Fruit fly (Drosophila melanogaster) whole organism, embryonic: ENCODE results near the gene Slimp.
A peak's percentile ranks its signal among the peaks of the same experiment; 100 is the strongest.

Experiments used
- Ada2b ChIP-seq: fragments of 200-800 bp; sonication (Bioruptor generic); IDR thresholded peaks from 2 replicates; pipeline ENCODE4 v1.3.6; 2022; ENCODE audit warnings: missing biosample characterization, missing genetic modification characterization
- Adf1 ChIP-seq: fragments of 200-800 bp; sonication (Bioruptor generic); IDR thresholded peaks from 2 replicates; pipeline ENCODE4 v1.3.6; 2022; ENCODE audit warnings: missing biosample characterization, missing genetic modification characterization
- Blimp-1 ChIP-seq: fragments of 200-800 bp; sonication (Bioruptor generic); optimal IDR thresholded peaks from 3 replicates; lab custom pipeline; 2018; ENCODE audit warnings: missing biosample characterization, missing genetic modification characterization, mild to moderate bottlenecking, moderate library complexity, missing genetic modification reagents
- CG1024 ChIP-seq: fragments of 200-800 bp; sonication (Bioruptor generic); IDR thresholded peaks from 2 replicates; pipeline ENCODE4 v1.3.6; 2022; ENCODE audit warnings: missing biosample characterization, missing genetic modification characterization
- CG10565 ChIP-seq: fragments of 200-800 bp; sonication (Bioruptor generic); optimal IDR thresholded peaks from 3 replicates; lab custom pipeline; 2016; ENCODE audit warnings: missing biosample characterization, mild to moderate bottlenecking, missing genetic modification characterization
- CG10654 ChIP-seq: fragments of 200-800 bp; sonication (Bioruptor generic); optimal IDR thresholded peaks from 2 replicates; lab custom pipeline; 2016; ENCODE audit warnings: missing biosample characterization, missing genetic modification characterization
- CG11093 ChIP-seq: fragments of 200-800 bp; sonication (Bioruptor generic); IDR thresholded peaks from 3 replicates; pipeline ENCODE4 v1.3.6; 2022; ENCODE audit warnings: missing biosample characterization, missing genetic modification characterization
- CG11560 ChIP-seq: fragments of 200-800 bp; sonication (Bioruptor generic); IDR thresholded peaks from 3 replicates; pipeline ENCODE4 v1.3.6; 2022; ENCODE audit warnings: missing biosample characterization, missing genetic modification characterization
- CG12104 ChIP-seq: fragments of 200-800 bp; sonication (Bioruptor generic); optimal IDR thresholded peaks from 3 replicates; lab custom pipeline; 2016; ENCODE audit warnings: missing biosample characterization, missing genetic modification characterization
- CG13894 ChIP-seq: fragments of 200-800 bp; sonication (Bioruptor generic); optimal IDR thresholded peaks from 3 replicates; lab custom pipeline; 2018; ENCODE audit warnings: missing biosample characterization, mild to moderate bottlenecking, missing genetic modification characterization, moderate library complexity
- CG14965 ChIP-seq: fragments of 200-800 bp; sonication (Bioruptor generic); optimal IDR thresholded peaks from 2 replicates; lab custom pipeline; 2016; ENCODE audit warnings: missing biosample characterization, missing genetic modification characterization, borderline replicate concordance
- CG16863 ChIP-seq: fragments of 200-800 bp; sonication (Bioruptor generic); optimal IDR thresholded peaks from 3 replicates; lab custom pipeline; 2016; ENCODE audit warnings: missing biosample characterization, missing genetic modification characterization
- CG18599 ChIP-seq: fragments of 200-800 bp; sonication (Bioruptor generic); optimal IDR thresholded peaks from 3 replicates; lab custom pipeline; 2017; ENCODE audit warnings: missing biosample characterization, missing genetic modification characterization, mild to moderate bottlenecking, moderate library complexity, missing genetic modification reagents
- CG2202 ChIP-seq: fragments of 200-800 bp; sonication (Bioruptor generic); optimal IDR thresholded peaks from 2 replicates; lab custom pipeline; 2018; ENCODE audit warnings: missing biosample characterization, mild to moderate bottlenecking, missing genetic modification characterization
- CG2678 ChIP-seq: fragments of 200-800 bp; sonication (Bioruptor generic); optimal IDR thresholded peaks from 3 replicates; lab custom pipeline; 2019; ENCODE audit warnings: missing biosample characterization, mild to moderate bottlenecking, missing genetic modification characterization, moderate library complexity
- CG4328 ChIP-seq: fragments of 200-800 bp; sonication (Bioruptor generic); optimal IDR thresholded peaks from 3 replicates; lab custom pipeline; 2017; ENCODE audit warnings: missing biosample characterization, missing genetic modification reagents, missing genetic modification characterization
- CG4730 ChIP-seq: fragments of 200-800 bp; sonication (Bioruptor generic); IDR thresholded peaks from 2 replicates; pipeline ENCODE4 v1.3.6; 2022; ENCODE audit warnings: missing biosample characterization, missing genetic modification characterization
- CG5180 ChIP-seq: fragments of 200-800 bp; sonication (Bioruptor generic); optimal IDR thresholded peaks from 3 replicates; lab custom pipeline; 2017; ENCODE audit warnings: missing biosample characterization, missing genetic modification characterization, mild to moderate bottlenecking, moderate library complexity, missing genetic modification reagents
- CG7372 ChIP-seq: fragments of 200-800 bp; sonication (Bioruptor generic); IDR thresholded peaks from 2 replicates; pipeline ENCODE4 v1.3.6; 2022; ENCODE audit warnings: missing biosample characterization, missing genetic modification characterization
- CG7745 ChIP-seq: fragments of 200-800 bp; sonication (Bioruptor generic); optimal IDR thresholded peaks from 2 replicates; lab custom pipeline; 2018; ENCODE audit warnings: missing biosample characterization, mild to moderate bottlenecking, missing genetic modification characterization, moderate library complexity
- CG9932 ChIP-seq: fragments of 200-800 bp; sonication (Bioruptor generic); IDR thresholded peaks from 2 replicates; pipeline ENCODE4 v1.3.6; 2022; ENCODE audit warnings: missing biosample characterization, missing genetic modification characterization
- Hr51 ChIP-seq, 2 experiments: fragments of 200-800 bp; sonication (Bioruptor generic); optimal IDR thresholded peaks; 2 replicates in 1 of 2; 3 replicates in 1 of 2; lab custom pipeline; 2016 to 2018; ENCODE audit warnings: missing biosample characterization in 2 of 2, missing genetic modification characterization in 2 of 2, mild to moderate bottlenecking in 1 of 2, moderate library complexity in 1 of 2
- Jarid2 ChIP-seq: fragments of 200-800 bp; sonication (Bioruptor generic); optimal IDR thresholded peaks from 3 replicates; lab custom pipeline; 2017; ENCODE audit warnings: mild to moderate bottlenecking, missing biosample characterization, missing genetic modification reagents, missing genetic modification characterization
- Med ChIP-seq: fragments of 200-800 bp; sonication (Bioruptor generic); peaks from one replicate; lab custom pipeline; 2016; ENCODE audit warnings: missing biosample characterization, missing genetic modification characterization, mild to moderate bottlenecking, inconsistent platforms, moderate library complexity
- Myb ChIP-seq: fragments of 200-800 bp; sonication (Bioruptor generic); optimal IDR thresholded peaks from 2 replicates; lab custom pipeline; 2016; ENCODE audit warnings: missing biosample characterization, missing genetic modification characterization
- NFAT ChIP-seq: fragments of 200-800 bp; sonication (Bioruptor generic); IDR thresholded peaks from 2 replicates; pipeline ENCODE4 v1.3.6; 2022; ENCODE audit warnings: missing biosample characterization, missing genetic modification characterization
- Nf-YB ChIP-seq: fragments of 200-800 bp; sonication (Bioruptor generic); optimal IDR thresholded peaks from 3 replicates; lab custom pipeline; 2019; ENCODE audit warnings: missing biosample characterization, mild to moderate bottlenecking, missing genetic modification characterization, moderate library complexity
- Poxn ChIP-seq: fragments of 200-800 bp; sonication (Bioruptor generic); IDR thresholded peaks from 2 replicates; pipeline ENCODE4 v1.3.6; 2022; ENCODE audit warnings: missing biosample characterization, missing genetic modification characterization
- Ravus ChIP-seq: fragments of 200-800 bp; sonication (Bioruptor generic); IDR thresholded peaks from 2 replicates; pipeline ENCODE4 v1.3.6; 2022; ENCODE audit warnings: missing biosample characterization, missing genetic modification characterization
- Tbp ChIP-seq: fragments of >200 bp; optimal IDR thresholded peaks from 2 replicates; lab custom pipeline; 2018; ENCODE audit warnings: missing biosample characterization, missing genetic modification characterization
- Vsx1 ChIP-seq: fragments of 200-800 bp; sonication (Bioruptor generic); optimal IDR thresholded peaks from 2 replicates; lab custom pipeline; 2017; ENCODE audit warnings: missing biosample characterization, mild to moderate bottlenecking, missing genetic modification characterization, missing genetic modification reagents
- az2 ChIP-seq: fragments of 200-800 bp; sonication (Bioruptor generic); optimal IDR thresholded peaks from 3 replicates; lab custom pipeline; 2016; ENCODE audit warnings: missing biosample characterization, missing genetic modification characterization
- bigmax ChIP-seq: fragments of 200-800 bp; sonication (Bioruptor generic); optimal IDR thresholded peaks from 2 replicates; lab custom pipeline; 2018; ENCODE audit warnings: missing biosample characterization, mild to moderate bottlenecking, missing genetic modification characterization
- cwo ChIP-seq: fragments of 200-800 bp; sonication (Bioruptor generic); optimal IDR thresholded peaks from 3 replicates; lab custom pipeline; 2017; ENCODE audit warnings: missing biosample characterization, missing genetic modification characterization, mild to moderate bottlenecking, moderate library complexity, missing genetic modification reagents
- dmrt99B ChIP-seq: fragments of 200-800 bp; sonication (Bioruptor generic); optimal IDR thresholded peaks from 2 replicates; lab custom pipeline; 2018; ENCODE audit warnings: missing biosample characterization, mild to moderate bottlenecking, missing genetic modification characterization, moderate library complexity
- ems ChIP-seq: fragments of 200-800 bp; sonication (Bioruptor generic); optimal IDR thresholded peaks from 3 replicates; lab custom pipeline; 2016; ENCODE audit warnings: missing biosample characterization, missing genetic modification characterization
- esg ChIP-seq: fragments of 200-800 bp; sonication (Bioruptor generic); conservative IDR thresholded peaks from 2 replicates; pipeline ENCODE4 v1.3.6; 2022; ENCODE audit warnings: missing biosample characterization, missing genetic modification characterization
- fu2 ChIP-seq: fragments of 200-800 bp; sonication (Bioruptor generic); optimal IDR thresholded peaks from 2 replicates; lab custom pipeline; 2016; ENCODE audit warnings: missing biosample characterization, missing genetic modification characterization
- gro ChIP-seq: fragments of 200-800 bp; sonication (Bioruptor generic); optimal IDR thresholded peaks from 2 replicates; lab custom pipeline; 2016; ENCODE audit warnings: missing biosample characterization, missing genetic modification characterization
- gt ChIP-seq: fragments of 200-800 bp; sonication (Bioruptor generic); IDR thresholded peaks from 2 replicates; pipeline ENCODE4 v1.3.6; 2022; ENCODE audit warnings: missing biosample characterization, missing genetic modification characterization
- ham ChIP-seq: fragments of 200-800 bp; sonication (Bioruptor generic); IDR thresholded peaks from 2 replicates; pipeline ENCODE4 v1.3.6; 2022; ENCODE audit warnings: missing biosample characterization, missing genetic modification characterization
- her ChIP-seq: fragments of 200-800 bp; sonication (Bioruptor generic); optimal IDR thresholded peaks from 2 replicates; lab custom pipeline; 2016; ENCODE audit warnings: missing biosample characterization, missing genetic modification characterization
- ken ChIP-seq: fragments of 200-800 bp; sonication (Bioruptor generic); IDR thresholded peaks from 3 replicates; pipeline ENCODE4 v1.3.6; 2022; ENCODE audit warnings: missing biosample characterization, missing genetic modification characterization
- lab ChIP-seq: fragments of 200-800 bp; sonication (Bioruptor generic); optimal IDR thresholded peaks from 3 replicates; lab custom pipeline; 2017; ENCODE audit warnings: missing biosample characterization, missing genetic modification characterization, mild to moderate bottlenecking, moderate library complexity, missing genetic modification reagents
- lbe ChIP-seq: fragments of 200-800 bp; sonication (Bioruptor generic); optimal IDR thresholded peaks from 2 replicates; lab custom pipeline; 2016; ENCODE audit warnings: missing biosample characterization, mild to moderate bottlenecking, missing genetic modification characterization
- nom ChIP-seq: fragments of 200-800 bp; sonication (Bioruptor generic); optimal IDR thresholded peaks from 2 replicates; lab custom pipeline; 2017; ENCODE audit warnings: missing biosample characterization, missing genetic modification characterization, mild to moderate bottlenecking, moderate library complexity, missing genetic modification reagents
- org-1 ChIP-seq: fragments of 200-800 bp; sonication (Bioruptor generic); optimal IDR thresholded peaks from 2 replicates; lab custom pipeline; 2017; ENCODE audit warnings: missing biosample characterization, missing genetic modification characterization
- sens ChIP-seq: fragments of 200-800 bp; sonication (Bioruptor generic); peaks from one replicate; lab custom pipeline; 2016; ENCODE audit warnings: missing biosample characterization, missing genetic modification characterization
- slbo ChIP-seq: fragments of 200-800 bp; sonication (Bioruptor generic); IDR thresholded peaks from 2 replicates; pipeline ENCODE4 v1.3.6; 2022; ENCODE audit warnings: missing biosample characterization, missing genetic modification characterization
- ttk ChIP-seq: fragments of 200-800 bp; sonication (Bioruptor generic); IDR thresholded peaks from 2 replicates; pipeline ENCODE4 v2.1.2; 2022; ENCODE audit warnings: missing biosample characterization, missing genetic modification characterization
- vnd ChIP-seq: fragments of 200-800 bp; sonication (Bioruptor generic); IDR thresholded peaks from 3 replicates; pipeline ENCODE4 v1.3.6; 2022; ENCODE audit warnings: missing biosample characterization, missing genetic modification characterization; ENCODE audit not compliant: partially characterized antibody
- zf30C ChIP-seq: fragments of 200-800 bp; sonication (Bioruptor generic); optimal IDR thresholded peaks from 3 replicates; lab custom pipeline; 2018; ENCODE audit warnings: missing biosample characterization, mild to moderate bottlenecking, missing genetic modification characterization

The Slimp gene

DNA sequence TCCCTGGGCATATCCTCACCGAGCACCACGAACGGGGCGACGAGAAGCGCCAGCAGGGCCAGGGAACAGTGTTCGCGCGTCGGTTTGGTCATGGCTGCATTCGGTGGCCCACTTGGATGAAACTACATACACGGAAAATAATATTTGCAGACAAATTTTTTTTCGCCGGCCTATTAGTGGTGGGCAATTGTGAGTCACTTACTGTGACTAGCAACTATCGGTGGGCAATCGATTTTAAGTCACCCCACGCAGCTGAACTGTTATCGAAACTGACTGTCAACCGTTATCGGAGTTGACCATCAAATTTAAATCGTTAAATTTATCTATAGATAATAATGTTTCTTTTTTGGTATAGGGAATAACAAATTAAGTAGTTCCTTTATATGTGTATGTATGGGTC, 20.6 kb upstream of the Slimp start, which contains the start of gene CG5510 (continued):
- TF ChIP-seq CG11093 (GFP tag; lab: Robert Waterston, UW), result no peak
- TF ChIP-seq lab (GFP tag; lab: Kevin White, UChicago), result no peak
- no peak for TF ChIP-seq CG1024 (GFP tag; lab: Robert Waterston, UW)
- peak; percentile 94 for TF ChIP-seq zf30C (GFP tag; lab: Kevin White, UChicago)
- TF ChIP-seq bigmax (GFP tag; lab: Kevin White, UChicago), result no peak
- TF ChIP-seq NFAT (GFP tag; lab: Robert Waterston, UW), result peak; percentile 83
- no peak for TF ChIP-seq org-1
- peak; percentile 16 for TF ChIP-seq az2 (GFP tag; lab: Kevin White, UChicago)
- no peak for TF ChIP-seq CG2678 (tag; lab: Kevin White, UChicago)
- TF ChIP-seq CG12104 (GFP tag; lab: Kevin White, UChicago), result no peak
- TF ChIP-seq CG2202 (tag; lab: Kevin White, UChicago), result no peak
- no peak for TF ChIP-seq CG14965 (GFP tag; lab: Kevin White, UChicago)
- TF ChIP-seq Ravus, result no peak
- peak; percentile 78 for TF ChIP-seq slbo (GFP tag; lab: Robert Waterston, UW)
- no peak for TF ChIP-seq CG4328
- peak in 1 of 2 experiments; percentile 56 for TF ChIP-seq Hr51 (GFP tag; optimal IDR thresholded peaks at IDR 0.05; lab: Kevin White, UChicago)
- no peak for TF ChIP-seq Tbp (GFP tag; lab: Kevin White, UChicago)
- no peak for TF ChIP-seq CG10654 (GFP tag; lab: Kevin White, UChicago)
- no peak for TF ChIP-seq CG5180 (GFP tag; lab: Kevin White, UChicago)
- TF ChIP-seq ttk (GFP tag; lab: Robert Waterston, UW), result no peak
- peak; percentile 71 for TF ChIP-seq ems (GFP tag; lab: Kevin White, UChicago)
- TF ChIP-seq Ada2b, result no peak
- no peak for TF ChIP-seq CG16863 (GFP tag; lab: Kevin White, UChicago)
- peak; percentile 25 for TF ChIP-seq Blimp-1 (GFP tag; lab: Kevin White, UChicago)
- TF ChIP-seq ken (GFP tag; lab: Robert Waterston, UW), result peak; percentile 79; the same call in 2 of the 3 replicates
- TF ChIP-seq CG11560 (tag; lab: Robert Waterston, UW), result no peak
- no peak for TF ChIP-seq CG7745 (tag; lab: Kevin White, UChicago)
- no peak for TF ChIP-seq CG7372 (GFP tag; lab: Robert Waterston, UW)
- peak; percentile 90 for TF ChIP-seq sens (GFP tag; lab: Kevin White, UChicago)
- peak; percentile 97 for TF ChIP-seq vnd (GFP tag; lab: Robert Waterston, UW)
- TF ChIP-seq ham (GFP tag; lab: Robert Waterston, UW), result no peak
- no peak for TF ChIP-seq nom (GFP tag; lab: Kevin White, UChicago)
- peak; percentile 12 for TF ChIP-seq Nf-YB (GFP tag; lab: Kevin White, UChicago)
- peak; percentile 86 for TF ChIP-seq CG9932
- TF ChIP-seq cwo (GFP tag; lab: Kevin White, UChicago), result no peak
- TF ChIP-seq Med (GFP tag; lab: Kevin White, UChicago), result peak; percentile 97
- no peak for TF ChIP-seq lbe (GFP tag; lab: Kevin White, UChicago)
- TF ChIP-seq fu2 (GFP tag; lab: Kevin White, UChicago), result peak; percentile 24
- no peak for TF ChIP-seq Poxn (GFP tag; lab: Robert Waterston, UW)
- no peak for TF ChIP-seq Jarid2
- no peak for TF ChIP-seq gt
- TF ChIP-seq CG10565 (GFP tag; lab: Kevin White, UChicago), result no peak
- no peak for TF ChIP-seq CG18599 (GFP tag; lab: Kevin White, UChicago)
- TF ChIP-seq dmrt99B (tag; lab: Kevin White, UChicago), result no peak
- TF ChIP-seq Adf1, result peak; percentile 38; the same call in 1 of the 2 replicates
- TF ChIP-seq her (GFP tag; lab: Kevin White, UChicago), result peak; percentile 26
- peak; percentile 86 for TF ChIP-seq gro (GFP tag; lab: Kevin White, UChicago)
- TF ChIP-seq CG4730 (GFP tag; lab: Robert Waterston, UW), result no peak
- no peak for TF ChIP-seq esg (GFP tag; lab: Robert Waterston, UW)
- TF ChIP-seq Myb (GFP tag; lab: Kevin White, UChicago), result peak; percentile 97
- TF ChIP-seq Vsx1, result no peak
- peak; percentile 62 for TF ChIP-seq CG13894 (tag; lab: Kevin White, UChicago)
